Worm (Caenorhabditis elegans) whole organism, L2 larva: ENCODE measurements around the gene cal-3.

Experiments used
- ama-1 ChIP-seq: fragments of 150-350 bp; optimal IDR thresholded peaks from 2 replicates; lab custom pipeline; 2018; ENCODE audit warnings: inconsistent platforms
- fos-1 ChIP-seq: fragments of 150-350 bp; optimal IDR thresholded peaks from 2 replicates; lab custom pipeline; 2014; ENCODE audit warnings: missing biosample characterization, missing genetic modification characterization
- unc-62 ChIP-seq: fragments of 150-350 bp; optimal IDR thresholded peaks from 2 replicates; lab custom pipeline; 2014; ENCODE audit warnings: missing biosample characterization, missing genetic modification reagents, missing genetic modification characterization

ce11 chrIV:3881119-3881518 is 46.2 kb upstream of the cal-3 start, which contains the start of the genes F37C4.8 and oac-23:
- no peak for TF ChIP-seq fos-1 (tag; lab: Kevin White, UChicago)
- no peak for TF ChIP-seq ama-1 (lab: Kevin White, UChicago)
- TF ChIP-seq unc-62 (GFP tag; lab: Kevin White, UChicago), result no peak
